Fruit fly (Drosophila melanogaster): ENCODE measurements around the gene CG11619.

The CG11619 gene

DNA sequence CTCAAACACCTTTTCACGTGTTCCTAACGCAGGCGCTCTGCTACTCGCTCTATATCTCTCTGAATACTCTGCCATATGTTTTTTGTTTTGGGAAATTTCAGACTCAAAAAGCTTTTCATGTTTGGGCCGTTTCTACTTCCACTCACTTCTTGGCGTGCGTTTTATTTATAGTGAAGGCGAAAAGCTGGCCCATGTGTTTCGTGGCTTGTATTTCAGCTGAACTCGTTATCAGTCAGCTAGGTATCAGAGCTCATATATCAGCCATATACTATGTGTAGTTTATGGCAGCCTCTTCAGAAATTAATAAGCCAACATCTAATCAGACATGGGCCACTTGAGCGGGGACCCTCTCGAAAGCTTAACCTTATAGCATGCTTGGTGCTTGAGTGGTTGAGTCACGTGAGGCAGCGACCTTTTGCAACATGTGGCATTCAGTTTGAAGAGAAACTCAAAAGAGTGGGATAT, 6.4 kb upstream of the CG11619 start (continued):
- TF ChIP-seq CG6813 (GFP tag; optimal IDR thresholded peaks at IDR 0.05), result no peak
- TF ChIP-seq abd-A (tag; optimal IDR thresholded peaks at IDR 0.05), result peak; percentile 68
- no peak for TF ChIP-seq CG11247 (GFP tag; IDR thresholded peaks at IDR 0.05)
- TF ChIP-seq CG16779 (GFP tag; IDR thresholded peaks at IDR 0.05), result no peak
- no peak for TF ChIP-seq trh (GFP tag; optimal IDR thresholded peaks at IDR 0.05)
- TF ChIP-seq vvl (GFP tag; IDR thresholded peaks at IDR 0.05), result 0 out of 2 replicates have a peak, but pooled peaks have one; percentile 30
- TF ChIP-seq scrt (GFP tag; optimal IDR thresholded peaks at IDR 0.05), result peak; percentile 75
- TF ChIP-seq bcd (GFP tag; optimal IDR thresholded peaks at IDR 0.05), result no peak
- TF ChIP-seq Hr78 (GFP tag; optimal IDR thresholded peaks at IDR 0.05), result peak in 1 of 2 experiments; percentile 82
- TF ChIP-seq h (optimal IDR thresholded peaks at IDR 0.05), result no peak
- no peak for TF ChIP-seq Optix (GFP tag; IDR thresholded peaks at IDR 0.05)
- no peak for TF ChIP-seq vfl (GFP tag; optimal IDR thresholded peaks at IDR 0.05)
- no peak for TF ChIP-seq danr (GFP tag; IDR thresholded peaks at IDR 0.05)
- TF ChIP-seq run (tag; optimal IDR thresholded peaks at IDR 0.05), result no peak
- TF ChIP-seq D19A (tag; optimal IDR thresholded peaks at IDR 0.05), result peak; percentile 47
- no peak for TF ChIP-seq prd (optimal IDR thresholded peaks at IDR 0.05)
- no peak for TF ChIP-seq prd (GFP tag; IDR thresholded peaks at IDR 0.05)
- no peak for TF ChIP-seq Hr39 (optimal IDR thresholded peaks at IDR 0.05)
- TF ChIP-seq CG30403 (GFP tag; optimal IDR thresholded peaks at IDR 0.05), result no peak
- TF ChIP-seq CG13296 (GFP tag; optimal IDR thresholded peaks at IDR 0.05), result peak; percentile 38
- TF ChIP-seq HmgZ (tag; optimal IDR thresholded peaks at IDR 0.05), result peak; percentile 44
- no peak for TF ChIP-seq CG7786 (GFP tag; optimal IDR thresholded peaks at IDR 0.05)
- no peak for TF ChIP-seq CG10959 (GFP tag; IDR thresholded peaks at IDR 0.05)
- TF ChIP-seq fu2 (GFP tag; optimal IDR thresholded peaks at IDR 0.05), result no peak
- TF ChIP-seq CG32767 (GFP tag; IDR thresholded peaks at IDR 0.05), result no peak
- no peak for TF ChIP-seq CG1024 (GFP tag; IDR thresholded peaks at IDR 0.05)
- no peak for TF ChIP-seq NC2β (GFP tag; optimal IDR thresholded peaks at IDR 0.05)
- TF ChIP-seq onecut (GFP tag; IDR thresholded peaks at IDR 0.05), result no peak
- TF ChIP-seq CG34224 (GFP tag; IDR thresholded peaks at IDR 0.05; ENCODE audit: partially characterized antibody), result no peak
- no peak for TF ChIP-seq maf-S (GFP tag; optimal IDR thresholded peaks at IDR 0.05)
- no peak for TF ChIP-seq fru (optimal IDR thresholded peaks at IDR 0.05)
- peak; percentile 20 for TF ChIP-seq bigmax (GFP tag; optimal IDR thresholded peaks at IDR 0.05)
- no peak for TF ChIP-seq zen (tag; optimal IDR thresholded peaks at IDR 0.05)
- TF ChIP-seq Lhr (GFP tag; optimal IDR thresholded peaks at IDR 0.05), result no peak
- no peak for TF ChIP-seq Dek (tag; optimal IDR thresholded peaks at IDR 0.05)
- TF ChIP-seq CG11695 (GFP tag; IDR thresholded peaks at IDR 0.05), result no peak
- peak; percentile 86 for TF ChIP-seq CG13894 (tag; optimal IDR thresholded peaks at IDR 0.05)
- TF ChIP-seq CG6689 (GFP tag; IDR thresholded peaks at IDR 0.05), result no peak
- TF ChIP-seq cas (GFP tag; IDR thresholded peaks at IDR 0.05), result no peak
- no peak for TF ChIP-seq CG8924 (tag; optimal IDR thresholded peaks at IDR 0.05)
- TF ChIP-seq CG8944 (GFP tag; optimal IDR thresholded peaks at IDR 0.05), result no peak
- no peak for TF ChIP-seq MTF-1 (GFP tag; optimal IDR thresholded peaks at IDR 0.05; ENCODE audit: borderline replicate concordance)
- TF ChIP-seq Trl (optimal IDR thresholded peaks at IDR 0.05), result peak; percentile 28 to 61
- no peak for TF ChIP-seq Trl (GFP tag; optimal IDR thresholded peaks at IDR 0.05)
- TF ChIP-seq CG4404 (GFP tag; IDR thresholded peaks at IDR 0.05), result no peak
- TF ChIP-seq chn (GFP tag; optimal IDR thresholded peaks at IDR 0.05), result no peak
- no peak for TF ChIP-seq CG10274 (GFP tag; optimal IDR thresholded peaks at IDR 0.05)
- no peak for TF ChIP-seq ewg (GFP tag; optimal IDR thresholded peaks at IDR 0.05)
- TF ChIP-seq rib (GFP tag; IDR thresholded peaks at IDR 0.05), result no peak
- TF ChIP-seq Taf1 (GFP tag; IDR thresholded peaks at IDR 0.05), result no peak
- no peak for TF ChIP-seq Abd-B (GFP tag; optimal IDR thresholded peaks at IDR 0.05)
- TF ChIP-seq vnd (GFP tag; IDR thresholded peaks at IDR 0.05; ENCODE audit: partially characterized antibody), result peak; percentile 72
- TF ChIP-seq CG10267 (tag; optimal IDR thresholded peaks at IDR 0.05), result no peak
- TF ChIP-seq slp2 (GFP tag; optimal IDR thresholded peaks at IDR 0.05), result no peak
